Fruit fly (Drosophila melanogaster) whole organism, adult: Measurements from ENCODE around the gene Hsp23.
A peak's percentile ranks its signal among the peaks of the same experiment; 100 is the strongest.

Experiments
- CG11617 ChIP-seq: fragments of 200-800 bp; sonication (Bioruptor generic); optimal IDR thresholded peaks from 2 replicates; lab custom pipeline; 2017; ENCODE audit warnings: mild to moderate bottlenecking, missing biosample characterization, missing genetic modification reagents, missing genetic modification characterization
- CG12768 ChIP-seq: fragments of 200-800 bp; sonication (Bioruptor generic); optimal IDR thresholded peaks from 2 replicates; lab custom pipeline; 2017; ENCODE audit warnings: missing biosample characterization, missing genetic modification characterization, mild to moderate bottlenecking, moderate library complexity, missing genetic modification reagents
- CG33017 ChIP-seq: fragments of 200-800 bp; sonication (Bioruptor generic); optimal IDR thresholded peaks from 2 replicates; lab custom pipeline; 2018; ENCODE audit warnings: missing biosample characterization, mild to moderate bottlenecking, missing genetic modification characterization, moderate library complexity
- CG7101 ChIP-seq: fragments of 200-800 bp; sonication (Bioruptor generic); optimal IDR thresholded peaks from 2 replicates; lab custom pipeline; 2018; ENCODE audit warnings: missing biosample characterization, mild to moderate bottlenecking, missing genetic modification characterization, moderate library complexity
- Hr96 ChIP-seq: fragments of 200-800 bp; sonication (Bioruptor generic); optimal IDR thresholded peaks from 2 replicates; lab custom pipeline; 2016; ENCODE audit warnings: missing biosample characterization, missing genetic modification characterization
- Mnt ChIP-seq: fragments of 200-800 bp; sonication (Bioruptor generic); optimal IDR thresholded peaks from 2 replicates; lab custom pipeline; 2016; ENCODE audit warnings: missing biosample characterization, mild to moderate bottlenecking, missing genetic modification characterization
- cnc ChIP-seq, 2 experiments: fragments of >200 bp; optimal IDR thresholded peaks; 2 replicates each; lab custom pipeline; 2017
- kay ChIP-seq: fragments of 200-800 bp; sonication (Bioruptor generic); peaks from one replicate; lab custom pipeline; 2016; ENCODE audit warnings: missing biosample characterization, missing genetic modification characterization, borderline replicate concordance
- ovo ChIP-seq: fragments of 200-800 bp; sonication (Bioruptor generic); optimal IDR thresholded peaks from 2 replicates; lab custom pipeline; 2016; ENCODE audit warnings: missing biosample characterization, missing genetic modification characterization
- toe ChIP-seq: fragments of 200-800 bp; sonication (Bioruptor generic); optimal IDR thresholded peaks from 2 replicates; lab custom pipeline; 2016; ENCODE audit warnings: missing biosample characterization, missing genetic modification characterization

DNA sequence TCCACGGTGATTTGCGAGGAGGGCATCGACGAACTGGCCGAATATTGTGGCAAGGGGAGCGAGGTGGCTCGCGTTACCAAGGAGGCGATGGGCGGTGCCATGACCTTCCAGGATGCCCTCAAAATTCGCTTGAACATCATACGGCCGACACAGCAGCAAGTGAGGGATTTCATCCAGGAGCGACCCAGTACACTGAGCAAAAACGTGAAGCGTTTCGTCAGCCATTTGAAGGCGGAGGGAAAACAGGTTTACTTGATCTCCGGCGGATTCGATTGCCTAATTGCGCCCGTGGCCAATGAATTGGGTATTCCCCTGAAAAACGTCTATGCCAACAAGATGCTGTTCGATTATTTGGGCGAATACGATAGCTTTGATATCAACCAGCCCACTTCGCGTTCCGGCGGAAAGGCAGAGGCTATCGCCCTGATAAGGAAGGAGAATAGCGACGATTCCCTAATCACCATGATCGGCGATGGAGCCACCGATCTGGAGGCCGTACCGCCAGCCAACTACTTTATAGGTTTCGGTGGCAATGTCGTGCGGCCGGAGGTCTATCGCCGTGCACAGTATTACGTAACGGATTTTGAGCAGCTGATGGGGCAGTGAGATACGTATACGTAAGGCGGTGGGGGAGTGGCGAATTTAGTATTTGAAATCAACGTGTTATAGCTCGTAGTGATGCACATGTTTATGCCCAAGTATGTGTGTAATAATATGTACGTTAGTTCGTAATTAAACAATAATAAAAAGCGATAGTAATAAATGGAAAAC, 42.3 kb downstream of the Hsp23 start:
- no peak for TF ChIP-seq kay (GFP tag; lab: Kevin White, UChicago)
- no peak for TF ChIP-seq ovo (GFP tag; lab: Kevin White, UChicago)
- TF ChIP-seq CG12768 (GFP tag; lab: Kevin White, UChicago), result peak; percentile 33
- no peak for TF ChIP-seq cnc (optimal IDR thresholded peaks at IDR 0.05; lab: Kevin White, UChicago)
- peak; percentile 50 for TF ChIP-seq Mnt (GFP tag; lab: Kevin White, UChicago)
- no peak for TF ChIP-seq CG11617 (GFP tag; lab: Kevin White, UChicago)
- no peak for TF ChIP-seq CG7101 (tag; lab: Kevin White, UChicago)
- no peak for TF ChIP-seq Hr96
- TF ChIP-seq toe (GFP tag; lab: Kevin White, UChicago), result no peak
- no peak for TF ChIP-seq CG33017 (tag; lab: Kevin White, UChicago)
